Worm (Caenorhabditis elegans) whole organism, L1 larva: Measurements from ENCODE around the gene slc-36.2.

Experiments
- C04F5.9 ChIP-seq: sonication (generic microtip); optimal IDR thresholded peaks from 2 replicates; lab custom pipeline; 2016; ENCODE audit warnings: missing genetic modification characterization, missing compliant biosample characterization
- C34B4.2 ChIP-seq: sonication (generic microtip); optimal IDR thresholded peaks from 2 replicates; lab custom pipeline; 2017; ENCODE audit warnings: mild to moderate bottlenecking, missing genetic modification characterization, missing compliant biosample characterization
- alr-1 ChIP-seq: fragments of 200-800 bp; sonication (Bioruptor generic); optimal IDR thresholded peaks from 2 replicates; lab custom pipeline; 2018; ENCODE audit warnings: borderline replicate concordance, mild to moderate bottlenecking, missing genetic modification characterization, missing compliant biosample characterization
- aly-2 ChIP-seq: fragments of 150-350 bp; optimal IDR thresholded peaks from 2 replicates; lab custom pipeline; 2014; ENCODE audit warnings: missing biosample characterization, missing genetic modification characterization
- ama-1 ChIP-seq: fragments of 150-350 bp; optimal IDR thresholded peaks from 2 replicates; lab custom pipeline; 2014
- blmp-1 ChIP-seq: fragments of 150-350 bp; optimal IDR thresholded peaks from 2 replicates; lab custom pipeline; 2014; ENCODE audit warnings: missing biosample characterization, missing genetic modification characterization
- ceh-63 ChIP-seq: fragments of 200-800 bp; sonication (Bioruptor generic); optimal IDR thresholded peaks from 2 replicates; lab custom pipeline; 2018; ENCODE audit warnings: mild to moderate bottlenecking, missing genetic modification characterization, missing compliant biosample characterization
- dpl-1 ChIP-seq, 3 experiments: fragments of 150-350 bp in 2 of 3; sonication (generic microtip) in 1 of 3; optimal IDR thresholded peaks; 2 replicates each; lab custom pipeline; 2014 to 2017; ENCODE audit warnings: missing biosample characterization in 3 of 3, missing genetic modification characterization in 3 of 3, missing genetic modification reagents in 3 of 3
- dsc-1 ChIP-seq: sonication (generic microtip); optimal IDR thresholded peaks from 2 replicates; lab custom pipeline; 2016; ENCODE audit warnings: mild to moderate bottlenecking, missing genetic modification characterization, missing compliant biosample characterization
- efl-1 ChIP-seq, 4 experiments: fragments of 150-350 bp; optimal IDR thresholded peaks in 3 of 4; peaks in 1 of 4; 1 replicate in 1 of 4; 2 replicates in 3 of 4; lab custom pipeline; 2014; ENCODE audit warnings: missing biosample characterization in 2 of 4, missing genetic modification characterization in 2 of 4, missing genetic modification reagents in 2 of 4
- egl-13 ChIP-seq: sonication (generic microtip); optimal IDR thresholded peaks from 2 replicates; lab custom pipeline; 2016; ENCODE audit warnings: missing genotype, missing genetic modification reagents, missing genetic modification characterization, missing compliant biosample characterization
- lin-13 ChIP-seq: fragments of 150-350 bp; optimal IDR thresholded peaks from 2 replicates; lab custom pipeline; 2014; ENCODE audit warnings: missing biosample characterization, missing genetic modification reagents, missing genetic modification characterization
- lin-14 ChIP-seq: fragments of 200-800 bp; sonication (Bioruptor generic); optimal IDR thresholded peaks from 2 replicates; lab custom pipeline; 2018; ENCODE audit warnings: mild to moderate bottlenecking, missing genetic modification characterization, moderate library complexity, missing compliant biosample characterization
- lsy-2 ChIP-seq, 2 experiments: fragments of 150-350 bp; optimal IDR thresholded peaks; 2 replicates each; lab custom pipeline; 2014; ENCODE audit warnings: missing biosample characterization in 2 of 2, missing genetic modification characterization in 2 of 2
- mab-9 ChIP-seq: fragments of 200-800 bp; sonication (Bioruptor generic); IDR thresholded peaks from 2 replicates; pipeline ENCODE4 v1.3.6; 2022; ENCODE audit warnings: missing genetic modification reagents, missing genetic modification characterization, missing compliant biosample characterization
- mef-2 ChIP-seq: fragments of 150-350 bp; optimal IDR thresholded peaks from 2 replicates; lab custom pipeline; 2014; ENCODE audit warnings: missing biosample characterization, missing genetic modification characterization
- nhr-11 ChIP-seq: fragments of 150-350 bp; optimal IDR thresholded peaks from 2 replicates; lab custom pipeline; 2014; ENCODE audit warnings: missing biosample characterization, missing genetic modification characterization
- nhr-12 ChIP-seq: sonication (generic microtip); optimal IDR thresholded peaks from 2 replicates; lab custom pipeline; 2017; ENCODE audit warnings: missing biosample characterization, missing genetic modification characterization
- nhr-20 ChIP-seq: sonication (generic microtip); optimal IDR thresholded peaks from 2 replicates; lab custom pipeline; 2016; ENCODE audit warnings: mild to moderate bottlenecking, missing genetic modification characterization, missing compliant biosample characterization
- nhr-237 ChIP-seq: fragments of 150-350 bp; optimal IDR thresholded peaks from 2 replicates; lab custom pipeline; 2014; ENCODE audit warnings: missing biosample characterization, missing genetic modification characterization
- nhr-28 ChIP-seq: fragments of 150-350 bp; optimal IDR thresholded peaks from 2 replicates; lab custom pipeline; 2014; ENCODE audit warnings: missing biosample characterization, missing genetic modification characterization
- nhr-47 ChIP-seq: sonication (generic microtip); optimal IDR thresholded peaks from 2 replicates; lab custom pipeline; 2016; ENCODE audit warnings: mild to moderate bottlenecking, missing genetic modification characterization, moderate library complexity, missing compliant biosample characterization
- nhr-77 ChIP-seq: fragments of 150-350 bp; optimal IDR thresholded peaks from 2 replicates; lab custom pipeline; 2014; ENCODE audit warnings: missing biosample characterization, missing genetic modification characterization
- nhr-84 ChIP-seq: sonication (generic microtip); optimal IDR thresholded peaks from 2 replicates; lab custom pipeline; 2017; ENCODE audit warnings: missing biosample characterization, missing genetic modification characterization
- nhr-90 ChIP-seq: sonication (generic microtip); optimal IDR thresholded peaks from 2 replicates; lab custom pipeline; 2016; ENCODE audit warnings: mild to moderate bottlenecking, missing genetic modification characterization, missing compliant biosample characterization; ENCODE audit not compliant: poor library complexity
- pag-3 ChIP-seq: sonication (generic microtip); optimal IDR thresholded peaks from 2 replicates; lab custom pipeline; 2017; ENCODE audit warnings: missing genetic modification characterization, mild to moderate bottlenecking, missing compliant biosample characterization, antibody characterized with exemption, borderline replicate concordance; ENCODE audit not compliant: insufficient read depth
- pax-3 ChIP-seq: fragments of 200-800 bp; sonication (Bioruptor generic); optimal IDR thresholded peaks from 2 replicates; lab custom pipeline; 2018; ENCODE audit warnings: mild to moderate bottlenecking, missing genetic modification characterization, moderate library complexity, missing compliant biosample characterization
- rnt-1 ChIP-seq: sonication (generic microtip); optimal IDR thresholded peaks from 2 replicates; lab custom pipeline; 2016; ENCODE audit warnings: mild to moderate bottlenecking, missing genetic modification characterization, moderate library complexity, missing compliant biosample characterization
- snpc-4 ChIP-seq: fragments of 150-350 bp; optimal IDR thresholded peaks from 2 replicates; lab custom pipeline; 2014; ENCODE audit warnings: missing biosample characterization, missing genetic modification characterization
- sox-4 ChIP-seq: sonication (generic microtip); optimal IDR thresholded peaks from 2 replicates; lab custom pipeline; 2016; ENCODE audit warnings: missing genetic modification characterization, missing compliant biosample characterization
- sptf-1 ChIP-seq: fragments of 150-350 bp; optimal IDR thresholded peaks from 2 replicates; lab custom pipeline; 2014; ENCODE audit warnings: missing biosample characterization, missing genetic modification characterization
- swsn-7 ChIP-seq: sonication (generic microtip); optimal IDR thresholded peaks from 2 replicates; lab custom pipeline; 2016; ENCODE audit warnings: missing genetic modification characterization, missing compliant biosample characterization

The slc-36.2 gene

ce11 chrII:506069-506468, 16.3 kb upstream of the slc-36.2 start (continued):
- TF ChIP-seq swsn-7 (tag; lab: Kevin White, UChicago), result peak; percentile 70
- TF ChIP-seq blmp-1, result peak; percentile 9
- peak; percentile 55 to 72 (median 66) for TF ChIP-seq dpl-1 (GFP tag; optimal IDR thresholded peaks at IDR 0.05; lab: Kevin White, UChicago)
- TF ChIP-seq mef-2 (tag; lab: Kevin White, UChicago), result no peak
- TF ChIP-seq, all 84 proteins: peak for 44

ce11 chrII:508603-509002, 13.8 kb upstream of the slc-36.2 start:
- TF ChIP-seq nhr-47 (tag; lab: Kevin White, UChicago) (no peak), snpc-4 (tag; lab: Kevin White, UChicago) (no peak), ama-1 (lab: Kevin White, UChicago) (no peak), egl-13 (tag; lab: Kevin White, UChicago) (no peak), rnt-1 (no peak), ceh-63 (GFP tag; lab: Kevin White, UChicago) (no peak), C04F5.9 (no peak), mab-9 (GFP tag; lab: Robert Waterston, UW) (no peak), C34B4.2 (no peak), alr-1 (tag; lab: Kevin White, UChicago) (no peak), nhr-84 (tag; lab: Kevin White, UChicago) (no peak), dsc-1 (tag; lab: Kevin White, UChicago) (no peak)

ce11 chrII:509230-509629, 13.2 kb upstream of the slc-36.2 start, which contains the start of gene srh-105:
TSS of gene srh-105 (minus strand) at chrII:509330.
- no peak for TF ChIP-seq sox-4 (tag; lab: Kevin White, UChicago)
- no peak for TF ChIP-seq pag-3 (tag; lab: Kevin White, UChicago)
- TF ChIP-seq ceh-63 (GFP tag; lab: Kevin White, UChicago), result no peak
- no peak for TF ChIP-seq nhr-11 (tag; lab: Kevin White, UChicago)
- TF ChIP-seq pax-3 (tag; lab: Kevin White, UChicago), result no peak
- no peak for TF ChIP-seq aly-2 (tag; lab: Kevin White, UChicago)
- no peak for TF ChIP-seq nhr-28 (tag; lab: Kevin White, UChicago)
- no peak for TF ChIP-seq efl-1 (optimal IDR thresholded peaks at IDR 0.05; lab: Kevin White, UChicago)
- no peak for TF ChIP-seq efl-1 (GFP tag; optimal IDR thresholded peaks at IDR 0.05 in 1 of 2; lab: Kevin White, UChicago)
- TF ChIP-seq swsn-7 (tag; lab: Kevin White, UChicago), result no peak

ce11 chrII:511968-512367, 10.4 kb upstream of the slc-36.2 start:
- TF ChIP-seq lin-14 (GFP tag; lab: Kevin White, UChicago) (no peak), mab-9 (GFP tag; lab: Robert Waterston, UW) (peak; percentile 58; the same call in 1 of the 2 replicates), nhr-20 (tag; lab: Kevin White, UChicago) (no peak), nhr-77 (tag; lab: Kevin White, UChicago) (no peak), sptf-1 (tag; lab: Kevin White, UChicago) (no peak), ceh-63 (GFP tag; lab: Kevin White, UChicago) (no peak), dpl-1 (GFP tag; optimal IDR thresholded peaks at IDR 0.05; lab: Kevin White, UChicago) (no peak)

ce11 chrII:512630-513029, 9.8 kb upstream of the slc-36.2 start:
- TF ChIP-seq nhr-237 (tag; lab: Kevin White, UChicago), result no peak
- no peak for TF ChIP-seq lin-13 (GFP tag; lab: Kevin White, UChicago)
- no peak for TF ChIP-seq nhr-90 (tag; lab: Kevin White, UChicago)

- TF ChIP-seq nhr-12 (tag; lab: Kevin White, UChicago), result no peak
- peak in 1 of 2 experiments; percentile 7 for TF ChIP-seq lsy-2 (tag; optimal IDR thresholded peaks at IDR 0.05; lab: Kevin White, UChicago)
Measured at ce11 chrII:515765-516164, 6.6 kb upstream of the slc-36.2 start, which contains the start of gene mab-9. TSS of gene mab-9 (plus strand) at chrII:516024.
